Worm (Caenorhabditis elegans) whole organism, L1 larva: ENCODE data around the gene F10E9.1.

Experiments
- alr-1 ChIP-seq: fragments of 200-800 bp; sonication (Bioruptor generic); optimal IDR thresholded peaks from 2 replicates; lab custom pipeline; 2018; ENCODE audit warnings: borderline replicate concordance, mild to moderate bottlenecking, missing genetic modification characterization, missing compliant biosample characterization
- ama-1 ChIP-seq: fragments of 150-350 bp; optimal IDR thresholded peaks from 2 replicates; lab custom pipeline; 2014
- blmp-1 ChIP-seq: fragments of 150-350 bp; optimal IDR thresholded peaks from 2 replicates; lab custom pipeline; 2014; ENCODE audit warnings: missing biosample characterization, missing genetic modification characterization
- ceh-63 ChIP-seq: fragments of 200-800 bp; sonication (Bioruptor generic); optimal IDR thresholded peaks from 2 replicates; lab custom pipeline; 2018; ENCODE audit warnings: mild to moderate bottlenecking, missing genetic modification characterization, missing compliant biosample characterization
- ceh-88 ChIP-seq: fragments of 200-800 bp; sonication (Bioruptor generic); IDR thresholded peaks from 2 replicates; pipeline ENCODE4 v1.3.6; 2022; ENCODE audit warnings: missing genetic modification characterization, missing compliant biosample characterization
- ceh-90 ChIP-seq: sonication (generic microtip); optimal IDR thresholded peaks from 2 replicates; lab custom pipeline; 2016; ENCODE audit warnings: missing genetic modification characterization, missing compliant biosample characterization
- ces-1 ChIP-seq: fragments of 150-350 bp; optimal IDR thresholded peaks from 2 replicates; lab custom pipeline; 2014; ENCODE audit warnings: missing biosample characterization, missing genetic modification reagents, missing genetic modification characterization
- efl-3 ChIP-seq: fragments of 200-800 bp; sonication (Bioruptor generic); optimal IDR thresholded peaks from 2 replicates; lab custom pipeline; 2018; ENCODE audit warnings: mild to moderate bottlenecking, missing genetic modification characterization, missing compliant biosample characterization
- elt-2 ChIP-seq: sonication (generic microtip); optimal IDR thresholded peaks from 2 replicates; lab custom pipeline; 2016; ENCODE audit warnings: missing genetic modification characterization, mild to moderate bottlenecking, inconsistent platforms, missing compliant biosample characterization, missing genetic modification reagents
- elt-3 ChIP-seq, 6 experiments: fragments of 150-350 bp in 1 of 6; sonication (generic microtip); optimal IDR thresholded peaks; 2 replicates each; lab custom pipeline; 2017 to 2018; ENCODE audit warnings: missing biosample characterization in 6 of 6, missing genetic modification characterization in 6 of 6, inconsistent platforms in 1 of 6
- fkh-8 ChIP-seq: sonication (generic microtip); optimal IDR thresholded peaks from 2 replicates; lab custom pipeline; 2016; ENCODE audit warnings: mild to moderate bottlenecking, missing genetic modification characterization, missing compliant biosample characterization
- hlh-17 ChIP-seq: fragments of 200-800 bp; sonication (Bioruptor generic); optimal IDR thresholded peaks from 2 replicates; lab custom pipeline; 2018; ENCODE audit warnings: missing genetic modification characterization, mild to moderate bottlenecking, missing compliant biosample characterization, moderate library complexity, borderline replicate concordance
- hlh-4 ChIP-seq: sonication (generic microtip); optimal IDR thresholded peaks from 2 replicates; lab custom pipeline; 2016; ENCODE audit warnings: mild to moderate bottlenecking, missing genetic modification characterization, missing compliant biosample characterization
- irx-1 ChIP-seq: sonication (generic microtip); optimal IDR thresholded peaks from 2 replicates; lab custom pipeline; 2016; ENCODE audit warnings: missing genetic modification characterization, missing compliant biosample characterization
- isw-1 ChIP-seq: fragments of 200-800 bp; sonication (Bioruptor generic); IDR thresholded peaks from 2 replicates; pipeline ENCODE4 v1.3.6; 2022; ENCODE audit warnings: missing genetic modification characterization, missing compliant biosample characterization
- lin-13 ChIP-seq: fragments of 150-350 bp; optimal IDR thresholded peaks from 2 replicates; lab custom pipeline; 2014; ENCODE audit warnings: missing biosample characterization, missing genetic modification reagents, missing genetic modification characterization
- lin-14 ChIP-seq: fragments of 200-800 bp; sonication (Bioruptor generic); optimal IDR thresholded peaks from 2 replicates; lab custom pipeline; 2018; ENCODE audit warnings: mild to moderate bottlenecking, missing genetic modification characterization, moderate library complexity, missing compliant biosample characterization
- lin-35 ChIP-seq, 2 experiments: fragments of 150-350 bp; optimal IDR thresholded peaks; 2 replicates each; lab custom pipeline; 2014; ENCODE audit warnings: missing biosample characterization in 2 of 2, missing genetic modification characterization in 2 of 2, missing genetic modification reagents in 2 of 2
- lir-3 ChIP-seq: sonication (generic microtip); optimal IDR thresholded peaks from 2 replicates; lab custom pipeline; 2016; ENCODE audit warnings: mild to moderate bottlenecking, missing genetic modification characterization, moderate library complexity, missing compliant biosample characterization; ENCODE audit not compliant: poor library complexity
- mab-9 ChIP-seq: fragments of 200-800 bp; sonication (Bioruptor generic); IDR thresholded peaks from 2 replicates; pipeline ENCODE4 v1.3.6; 2022; ENCODE audit warnings: missing genetic modification reagents, missing genetic modification characterization, missing compliant biosample characterization
- mdl-1 ChIP-seq, 2 experiments: fragments of 150-350 bp; optimal IDR thresholded peaks; 2 replicates each; lab custom pipeline; 2014 to 2017; ENCODE audit warnings: missing biosample characterization in 2 of 2, missing genetic modification characterization in 2 of 2, inconsistent platforms in 1 of 2
- mef-2 ChIP-seq: fragments of 150-350 bp; optimal IDR thresholded peaks from 2 replicates; lab custom pipeline; 2014; ENCODE audit warnings: missing biosample characterization, missing genetic modification characterization
- mep-1 ChIP-seq: fragments of 150-350 bp; optimal IDR thresholded peaks from 2 replicates; lab custom pipeline; 2014; ENCODE audit warnings: missing biosample characterization, missing genetic modification characterization
- nhr-11 ChIP-seq: fragments of 150-350 bp; optimal IDR thresholded peaks from 2 replicates; lab custom pipeline; 2014; ENCODE audit warnings: missing biosample characterization, missing genetic modification characterization
- nhr-12 ChIP-seq: sonication (generic microtip); optimal IDR thresholded peaks from 2 replicates; lab custom pipeline; 2017; ENCODE audit warnings: missing biosample characterization, missing genetic modification characterization
- nhr-20 ChIP-seq: sonication (generic microtip); optimal IDR thresholded peaks from 2 replicates; lab custom pipeline; 2016; ENCODE audit warnings: mild to moderate bottlenecking, missing genetic modification characterization, missing compliant biosample characterization
- nhr-47 ChIP-seq: sonication (generic microtip); optimal IDR thresholded peaks from 2 replicates; lab custom pipeline; 2016; ENCODE audit warnings: mild to moderate bottlenecking, missing genetic modification characterization, moderate library complexity, missing compliant biosample characterization
- nhr-71 ChIP-seq: sonication (generic microtip); optimal IDR thresholded peaks from 2 replicates; lab custom pipeline; 2016; ENCODE audit warnings: mild to moderate bottlenecking, missing genetic modification characterization, moderate library complexity, missing compliant biosample characterization
- nhr-76 ChIP-seq: sonication (generic microtip); optimal IDR thresholded peaks from 2 replicates; lab custom pipeline; 2017; ENCODE audit warnings: missing biosample characterization, missing genetic modification characterization
- nhr-77 ChIP-seq: fragments of 150-350 bp; optimal IDR thresholded peaks from 2 replicates; lab custom pipeline; 2014; ENCODE audit warnings: missing biosample characterization, missing genetic modification characterization
- nhr-84 ChIP-seq: sonication (generic microtip); optimal IDR thresholded peaks from 2 replicates; lab custom pipeline; 2017; ENCODE audit warnings: missing biosample characterization, missing genetic modification characterization
- nhr-85 ChIP-seq: sonication (generic microtip); peaks from one replicate; lab custom pipeline; 2016; ENCODE audit warnings: missing genetic modification characterization, inconsistent platforms, missing compliant biosample characterization
- nhr-90 ChIP-seq: sonication (generic microtip); optimal IDR thresholded peaks from 2 replicates; lab custom pipeline; 2016; ENCODE audit warnings: mild to moderate bottlenecking, missing genetic modification characterization, missing compliant biosample characterization; ENCODE audit not compliant: poor library complexity
- skn-1 ChIP-seq: fragments of 150-350 bp; optimal IDR thresholded peaks from 2 replicates; lab custom pipeline; 2014; ENCODE audit warnings: missing biosample characterization, missing genetic modification characterization
- snpc-4 ChIP-seq: fragments of 150-350 bp; optimal IDR thresholded peaks from 2 replicates; lab custom pipeline; 2014; ENCODE audit warnings: missing biosample characterization, missing genetic modification characterization
- snu-23 ChIP-seq: sonication (generic microtip); optimal IDR thresholded peaks from 2 replicates; lab custom pipeline; 2016; ENCODE audit warnings: missing genetic modification characterization, missing compliant biosample characterization
- sox-4 ChIP-seq: sonication (generic microtip); optimal IDR thresholded peaks from 2 replicates; lab custom pipeline; 2016; ENCODE audit warnings: missing genetic modification characterization, missing compliant biosample characterization
- sptf-1 ChIP-seq: fragments of 150-350 bp; optimal IDR thresholded peaks from 2 replicates; lab custom pipeline; 2014; ENCODE audit warnings: missing biosample characterization, missing genetic modification characterization
- swsn-7 ChIP-seq: sonication (generic microtip); optimal IDR thresholded peaks from 2 replicates; lab custom pipeline; 2016; ENCODE audit warnings: missing genetic modification characterization, missing compliant biosample characterization
- tbx-2 ChIP-seq: sonication (generic microtip); optimal IDR thresholded peaks from 2 replicates; lab custom pipeline; 2016; ENCODE audit warnings: missing genetic modification characterization, missing compliant biosample characterization
- tlp-1 ChIP-seq: fragments of 150-350 bp; optimal IDR thresholded peaks from 2 replicates; lab custom pipeline; 2014; ENCODE audit warnings: missing biosample characterization, missing genetic modification characterization
- unc-130 ChIP-seq: fragments of 150-350 bp; optimal IDR thresholded peaks from 2 replicates; lab custom pipeline; 2017; ENCODE audit warnings: missing biosample characterization, missing genetic modification characterization, inconsistent platforms
- unc-62 ChIP-seq: fragments of 150-350 bp; optimal IDR thresholded peaks from 2 replicates; lab custom pipeline; 2014; ENCODE audit warnings: missing biosample characterization, missing genetic modification reagents, missing genetic modification characterization
- unc-86 ChIP-seq: sonication (generic microtip); optimal IDR thresholded peaks from 2 replicates; lab custom pipeline; 2016; ENCODE audit warnings: missing genetic modification characterization, missing compliant biosample characterization
- unc-98 ChIP-seq: fragments of 200-800 bp; sonication (Bioruptor generic); IDR thresholded peaks from 2 replicates; pipeline ENCODE4 v1.3.6; 2022; ENCODE audit warnings: missing genetic modification characterization, missing compliant biosample characterization
- zip-4 ChIP-seq: fragments of 200-800 bp; sonication (Bioruptor generic); optimal IDR thresholded peaks from 2 replicates; lab custom pipeline; 2018; ENCODE audit warnings: mild to moderate bottlenecking, missing genetic modification characterization, moderate library complexity, missing compliant biosample characterization
- ztf-11 ChIP-seq, 2 experiments: sonication (generic microtip); optimal IDR thresholded peaks; 2 replicates each; lab custom pipeline; 2016 to 2017; ENCODE audit warnings: missing genetic modification characterization in 2 of 2, missing biosample characterization in 1 of 2, missing compliant biosample characterization in 1 of 2

Gene F10E9.1

ce11 chrIII:8303440-8303839 lies 19.5 kb upstream of the F10E9.1 start:
- TF ChIP-seq nhr-20 (tag; lab: Kevin White, UChicago) (no peak), lin-14 (GFP tag; lab: Kevin White, UChicago) (no peak), sox-4 (no peak), mdl-1 (tag; optimal IDR thresholded peaks at IDR 0.05; lab: Kevin White, UChicago) (no peak), tlp-1 (tag; lab: Kevin White, UChicago) (no peak), ceh-63 (no peak), unc-130 (tag; lab: Kevin White, UChicago) (no peak), elt-3 (tag; optimal IDR thresholded peaks at IDR 0.05; lab: Kevin White, UChicago) (no peak), lin-13 (GFP tag; lab: Kevin White, UChicago) (no peak), alr-1 (tag; lab: Kevin White, UChicago) (no peak), swsn-7 (tag; lab: Kevin White, UChicago) (no peak), blmp-1 (tag; lab: Kevin White, UChicago) (no peak), tbx-2 (tag; lab: Kevin White, UChicago) (no peak)

DNA sequence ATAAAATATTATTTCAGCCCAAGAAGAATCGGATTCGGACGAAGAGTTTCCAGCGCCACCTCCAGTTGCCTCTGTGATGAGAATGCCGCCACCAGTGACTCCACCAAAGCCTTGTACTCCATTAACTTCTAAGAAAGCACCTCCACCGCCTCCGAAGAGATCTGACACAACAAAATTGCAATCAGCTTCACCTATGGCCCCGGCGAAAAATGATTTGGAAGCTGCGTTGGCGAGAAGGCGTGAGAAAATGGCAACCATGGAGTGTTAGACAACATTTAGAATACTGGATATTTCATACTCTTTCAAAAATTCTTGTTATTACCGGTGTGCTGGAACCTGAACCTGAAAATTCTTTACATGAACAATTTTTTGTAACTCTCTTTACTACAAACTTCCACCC lies 17.7 kb upstream of the F10E9.1 start:
- TF ChIP-seq mab-9 (no peak), zip-4 (GFP tag; lab: Kevin White, UChicago) (no peak), fkh-8 (tag; lab: Kevin White, UChicago) (no peak), ceh-90 (no peak)

DNA sequence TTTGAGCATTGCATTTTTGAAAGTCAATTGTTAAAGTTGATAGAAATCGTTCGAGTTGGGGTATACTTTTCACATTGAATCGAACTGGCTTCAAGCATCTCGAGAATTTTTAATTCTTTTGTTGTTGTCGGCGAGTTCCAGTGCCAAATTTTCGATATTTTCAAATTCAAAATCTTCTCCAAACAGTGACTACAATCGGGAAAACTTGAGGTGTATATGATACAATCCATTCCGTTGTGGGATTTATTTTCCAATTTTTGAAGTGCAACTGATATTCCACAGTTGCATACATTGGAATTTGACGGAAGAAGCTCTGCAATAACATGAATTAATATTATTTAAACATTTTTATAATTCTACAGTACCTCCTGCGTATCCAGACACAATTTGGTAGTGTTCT lies 17.1 kb upstream of the F10E9.1 start:
- TF ChIP-seq nhr-20 (tag; lab: Kevin White, UChicago) (no peak), nhr-77 (tag; lab: Kevin White, UChicago) (no peak), lin-35 (GFP tag; optimal IDR thresholded peaks at IDR 0.05; lab: Kevin White, UChicago) (no peak), ces-1 (no peak)

ce11 chrIII:8307356-8307755 lies 15.6 kb upstream of the F10E9.1 start, which contains the start of the genes F10E9.7 and F10E9.5:
Gene F10E9.7, minus strand, starts transcription at chrIII:8307441.
Gene F10E9.5, plus strand, starts transcription at chrIII:8307592.
- TF ChIP-seq snpc-4 (peak; percentile 75), mep-1 (peak; percentile 99), elt-3 (tag; optimal IDR thresholded peaks at IDR 0.05; lab: Kevin White, UChicago) (peak in 3 of 6 experiments; percentile 24 to 85 (median 26)), sptf-1 (tag; lab: Kevin White, UChicago) (no peak), hlh-17 (GFP tag; lab: Kevin White, UChicago) (no peak), ceh-88 (GFP tag; lab: Robert Waterston, UW) (peak; percentile 91), nhr-11 (no peak), nhr-47 (tag; lab: Kevin White, UChicago) (peak; percentile 96), skn-1 (peak; percentile 91), nhr-12 (no peak), ceh-90 (peak; percentile 96), hlh-4 (tag; lab: Kevin White, UChicago) (peak; percentile 85), elt-2 (tag; lab: Kevin White, UChicago) (peak; percentile 90), mef-2 (tag; lab: Kevin White, UChicago) (no peak), sox-4 (peak; percentile 97), ama-1 (lab: Kevin White, UChicago) (no peak), nhr-90 (tag; lab: Kevin White, UChicago) (peak; percentile 98), isw-1 (peak; percentile 87), lir-3 (tag; lab: Kevin White, UChicago) (peak; percentile 98), irx-1 (tag; lab: Kevin White, UChicago) (peak; percentile 98), nhr-84 (tag; lab: Kevin White, UChicago) (no peak), unc-86 (tag; lab: Kevin White, UChicago) (peak; percentile 86), snu-23 (GFP tag; lab: Kevin White, UChicago) (peak; percentile 95), unc-62 (GFP tag; lab: Kevin White, UChicago) (no peak), nhr-71 (peak; percentile 97), unc-130 (tag; lab: Kevin White, UChicago) (peak; percentile 99), nhr-85 (tag; lab: Kevin White, UChicago) (peak; percentile 96), lin-13 (GFP tag; lab: Kevin White, UChicago) (peak; percentile 79), efl-3 (GFP tag; lab: Kevin White, UChicago) (peak; percentile 93), ztf-11 (tag; optimal IDR thresholded peaks at IDR 0.05; lab: Kevin White, UChicago) (peak in 1 of 2 experiments; percentile 99), nhr-76 (tag; lab: Kevin White, UChicago) (no peak), alr-1 (tag; lab: Kevin White, UChicago) (no peak), unc-98 (GFP tag; lab: Robert Waterston, UW) (peak; percentile 91)
